Fruit fly (Drosophila melanogaster) whole organism, embryonic: ENCODE results near the gene CG15803.
A peak's percentile ranks its signal among the peaks of the same experiment; 100 is the strongest.

Source experiments
- Atf3 ChIP-seq: fragments of 200-800 bp; sonication (Bioruptor generic); optimal IDR thresholded peaks from 3 replicates; lab custom pipeline; 2016; ENCODE audit warnings: missing biosample characterization, missing genetic modification characterization
- CG11504 ChIP-seq: fragments of 200-800 bp; sonication (Bioruptor generic); optimal IDR thresholded peaks from 3 replicates; lab custom pipeline; 2019; ENCODE audit warnings: missing biosample characterization, mild to moderate bottlenecking, missing genetic modification characterization, moderate library complexity
- CG1233 ChIP-seq: fragments of 200-800 bp; sonication (Bioruptor generic); optimal IDR thresholded peaks from 4 replicates; lab custom pipeline; 2018; ENCODE audit warnings: missing biosample characterization, mild to moderate bottlenecking, missing genetic modification characterization
- CG12391 ChIP-seq: fragments of 200-800 bp; sonication (Bioruptor generic); optimal IDR thresholded peaks from 3 replicates; lab custom pipeline; 2018; ENCODE audit warnings: missing biosample characterization, mild to moderate bottlenecking, missing genetic modification characterization, moderate library complexity
- CG14667 ChIP-seq: fragments of 200-800 bp; sonication (Bioruptor generic); IDR thresholded peaks from 2 replicates; pipeline ENCODE4 v1.3.6; 2022; ENCODE audit warnings: missing biosample characterization, missing genetic modification characterization
- CG14710 ChIP-seq: fragments of 200-800 bp; sonication (Bioruptor generic); optimal IDR thresholded peaks from 3 replicates; lab custom pipeline; 2019; ENCODE audit warnings: missing biosample characterization, mild to moderate bottlenecking, missing genetic modification characterization, moderate library complexity
- CG16815 ChIP-seq: fragments of 200-800 bp; sonication (Bioruptor generic); optimal IDR thresholded peaks from 3 replicates; lab custom pipeline; 2017; ENCODE audit warnings: missing biosample characterization, mild to moderate bottlenecking, missing genetic modification characterization
- CG17186 ChIP-seq: fragments of 200-800 bp; sonication (Bioruptor generic); optimal IDR thresholded peaks from 3 replicates; lab custom pipeline; 2017; ENCODE audit warnings: missing biosample characterization, missing genetic modification reagents, missing genetic modification characterization
- CG2712 ChIP-seq: fragments of 200-800 bp; optimal IDR thresholded peaks from 3 replicates; lab custom pipeline; 2019; ENCODE audit warnings: missing biosample characterization, mild to moderate bottlenecking, missing genetic modification characterization, moderate library complexity
- CG30020 ChIP-seq: fragments of 200-800 bp; optimal IDR thresholded peaks from 2 replicates; lab custom pipeline; 2019; ENCODE audit warnings: missing biosample characterization, mild to moderate bottlenecking, missing genetic modification characterization, moderate library complexity
- CG33213 ChIP-seq: fragments of 200-800 bp; sonication (Bioruptor generic); optimal IDR thresholded peaks from 3 replicates; lab custom pipeline; 2016; ENCODE audit warnings: missing biosample characterization, missing genetic modification characterization
- CG4707 ChIP-seq: fragments of 200-800 bp; sonication (Bioruptor generic); optimal IDR thresholded peaks from 2 replicates; lab custom pipeline; 2018; ENCODE audit warnings: missing biosample characterization, mild to moderate bottlenecking, missing genetic modification characterization, moderate library complexity
- CG4730 ChIP-seq: fragments of 200-800 bp; sonication (Bioruptor generic); IDR thresholded peaks from 2 replicates; pipeline ENCODE4 v1.3.6; 2022; ENCODE audit warnings: missing biosample characterization, missing genetic modification characterization
- CG6175 ChIP-seq: fragments of 200-800 bp; sonication (Bioruptor generic); IDR thresholded peaks from 3 replicates; pipeline ENCODE4 v1.3.6; 2022; ENCODE audit warnings: missing biosample characterization, missing genetic modification characterization
- CG6765 ChIP-seq: fragments of 200-800 bp; sonication (Bioruptor generic); optimal IDR thresholded peaks from 3 replicates; lab custom pipeline; 2017; ENCODE audit warnings: missing biosample characterization, mild to moderate bottlenecking, missing genetic modification characterization
- CG7271 ChIP-seq: fragments of 200-800 bp; sonication (Bioruptor generic); optimal IDR thresholded peaks from 2 replicates; lab custom pipeline; 2018; ENCODE audit warnings: missing biosample characterization, mild to moderate bottlenecking, missing genetic modification characterization, moderate library complexity
- CG7372 ChIP-seq: fragments of 200-800 bp; sonication (Bioruptor generic); IDR thresholded peaks from 2 replicates; pipeline ENCODE4 v1.3.6; 2022; ENCODE audit warnings: missing biosample characterization, missing genetic modification characterization
- CG8478 ChIP-seq: fragments of >200 bp; optimal IDR thresholded peaks from 2 replicates; lab custom pipeline; 2018
- Dad ChIP-seq: fragments of 200-800 bp; sonication (Bioruptor generic); optimal IDR thresholded peaks from 3 replicates; lab custom pipeline; 2016; ENCODE audit warnings: missing biosample characterization, missing genetic modification characterization
- Dp ChIP-seq: fragments of 200-800 bp; sonication (Bioruptor generic); optimal IDR thresholded peaks from 2 replicates; lab custom pipeline; 2018; ENCODE audit warnings: missing biosample characterization, mild to moderate bottlenecking, missing genetic modification characterization, moderate library complexity
- Fer1 ChIP-seq: fragments of 200-800 bp; sonication (Bioruptor generic); optimal IDR thresholded peaks from 2 replicates; lab custom pipeline; 2017; ENCODE audit warnings: missing biosample characterization, mild to moderate bottlenecking, missing genetic modification characterization
- HLH3B ChIP-seq: fragments of 200-800 bp; sonication (Bioruptor generic); IDR thresholded peaks from 2 replicates; pipeline ENCODE4 v1.3.6; 2022; ENCODE audit warnings: missing biosample characterization, missing genetic modification characterization
- HLHmδ ChIP-seq: fragments of 200-800 bp; sonication (Bioruptor generic); optimal IDR thresholded peaks from 2 replicates; lab custom pipeline; 2018; ENCODE audit warnings: missing biosample characterization, mild to moderate bottlenecking, missing genetic modification characterization, moderate library complexity
- Hr51 ChIP-seq, 2 experiments: fragments of 200-800 bp; sonication (Bioruptor generic); optimal IDR thresholded peaks; 2 replicates in 1 of 2; 3 replicates in 1 of 2; lab custom pipeline; 2016 to 2018; ENCODE audit warnings: missing biosample characterization in 2 of 2, missing genetic modification characterization in 2 of 2, mild to moderate bottlenecking in 1 of 2, moderate library complexity in 1 of 2
- NFAT ChIP-seq: fragments of 200-800 bp; sonication (Bioruptor generic); IDR thresholded peaks from 2 replicates; pipeline ENCODE4 v1.3.6; 2022; ENCODE audit warnings: missing biosample characterization, missing genetic modification characterization
- Ssrp ChIP-seq: fragments of 200-800 bp; sonication (Bioruptor generic); optimal IDR thresholded peaks from 2 replicates; lab custom pipeline; 2018; ENCODE audit warnings: missing biosample characterization, mild to moderate bottlenecking, missing genetic modification characterization, moderate library complexity
- TFAM ChIP-seq: fragments of 200-800 bp; sonication (Bioruptor generic); optimal IDR thresholded peaks from 2 replicates; lab custom pipeline; 2017; ENCODE audit warnings: missing biosample characterization, missing genetic modification characterization, inconsistent platforms
- Taf1 ChIP-seq: fragments of 200-800 bp; sonication (Bioruptor generic); IDR thresholded peaks from 2 replicates; pipeline ENCODE4 v1.3.6; 2022; ENCODE audit warnings: missing biosample characterization, missing genetic modification characterization
- ato ChIP-seq: fragments of 200-800 bp; sonication (Bioruptor generic); IDR thresholded peaks from 2 replicates; pipeline ENCODE4 v1.3.6; 2022; ENCODE audit warnings: missing biosample characterization, missing genetic modification characterization; ENCODE audit not compliant: partially characterized antibody
- disco-r ChIP-seq: fragments of 200-800 bp; sonication (Bioruptor generic); optimal IDR thresholded peaks from 2 replicates; lab custom pipeline; 2016; ENCODE audit warnings: missing biosample characterization, missing genetic modification characterization
- dmrt99B ChIP-seq: fragments of 200-800 bp; sonication (Bioruptor generic); optimal IDR thresholded peaks from 2 replicates; lab custom pipeline; 2018; ENCODE audit warnings: missing biosample characterization, mild to moderate bottlenecking, missing genetic modification characterization, moderate library complexity
- dysf ChIP-seq: fragments of 200-800 bp; sonication (Bioruptor generic); IDR thresholded peaks from 3 replicates; pipeline ENCODE4 v1.3.6; 2022; ENCODE audit warnings: missing biosample characterization, missing genetic modification characterization
- ems ChIP-seq: fragments of 200-800 bp; sonication (Bioruptor generic); optimal IDR thresholded peaks from 3 replicates; lab custom pipeline; 2016; ENCODE audit warnings: missing biosample characterization, missing genetic modification characterization
- grau ChIP-seq: fragments of 200-800 bp; optimal IDR thresholded peaks from 3 replicates; lab custom pipeline; 2019; ENCODE audit warnings: missing biosample characterization, mild to moderate bottlenecking, missing genetic modification characterization, moderate library complexity
- h ChIP-seq: fragments of >200 bp; optimal IDR thresholded peaks from 2 replicates; lab custom pipeline; 2017
- hb ChIP-seq: fragments of 200-800 bp; sonication (Bioruptor generic); IDR thresholded peaks from 3 replicates; pipeline ENCODE4 v1.3.6; 2022; ENCODE audit warnings: missing biosample characterization, missing genetic modification characterization; ENCODE audit not compliant: partially characterized antibody
- her ChIP-seq: fragments of 200-800 bp; sonication (Bioruptor generic); optimal IDR thresholded peaks from 2 replicates; lab custom pipeline; 2016; ENCODE audit warnings: missing biosample characterization, missing genetic modification characterization
- insv ChIP-seq, 2 experiments: fragments of 200-800 bp; sonication (Bioruptor generic); optimal IDR thresholded peaks; 3 replicates each; lab custom pipeline; 2016 to 2018; ENCODE audit warnings: missing biosample characterization in 2 of 2, missing genetic modification characterization in 2 of 2
- peb ChIP-seq: fragments of 200-800 bp; sonication (Bioruptor generic); IDR thresholded peaks from 2 replicates; pipeline ENCODE4 v1.3.6; 2022; ENCODE audit warnings: missing biosample characterization, missing genetic modification characterization
- repo ChIP-seq: fragments of 200-800 bp; sonication (Bioruptor generic); optimal IDR thresholded peaks from 2 replicates; lab custom pipeline; 2016; ENCODE audit warnings: missing biosample characterization, missing genetic modification characterization
- row ChIP-seq: fragments of 200-800 bp; sonication (Bioruptor generic); IDR thresholded peaks from 3 replicates; pipeline ENCODE4 v1.3.6; 2022; ENCODE audit warnings: missing biosample characterization, missing genetic modification characterization
- run ChIP-seq: fragments of 200-800 bp; sonication (Bioruptor generic); optimal IDR thresholded peaks from 3 replicates; lab custom pipeline; 2018; ENCODE audit warnings: missing biosample characterization, mild to moderate bottlenecking, missing genetic modification characterization
- sob ChIP-seq: fragments of 200-800 bp; sonication (Bioruptor generic); IDR thresholded peaks from 2 replicates; pipeline ENCODE4 v1.3.6; 2022; ENCODE audit warnings: missing biosample characterization, missing genetic modification characterization
- tin ChIP-seq: fragments of 200-800 bp; sonication (Bioruptor generic); optimal IDR thresholded peaks from 3 replicates; lab custom pipeline; 2016; ENCODE audit warnings: missing biosample characterization, missing genetic modification characterization
- tna ChIP-seq: fragments of 200-800 bp; sonication (Bioruptor generic); IDR thresholded peaks from 2 replicates; pipeline ENCODE4 v1.3.6; 2022; ENCODE audit warnings: missing biosample characterization, missing genetic modification characterization; ENCODE audit not compliant: partially characterized antibody
- twi ChIP-seq: fragments of 200-800 bp; optimal IDR thresholded peaks from 2 replicates; lab custom pipeline; 2019; ENCODE audit warnings: missing biosample characterization, mild to moderate bottlenecking, missing genetic modification characterization, moderate library complexity
- vvl ChIP-seq: fragments of 200-800 bp; sonication (Bioruptor generic); IDR thresholded peaks from 2 replicates; pipeline ENCODE4 v1.3.6; 2022; ENCODE audit warnings: missing biosample characterization, missing genetic modification characterization
- wek ChIP-seq: fragments of 200-800 bp; sonication (Bioruptor generic); optimal IDR thresholded peaks from 3 replicates; lab custom pipeline; 2018; ENCODE audit warnings: missing biosample characterization, mild to moderate bottlenecking, missing genetic modification characterization, moderate library complexity
- zen ChIP-seq: fragments of 200-800 bp; sonication (Bioruptor generic); optimal IDR thresholded peaks from 3 replicates; lab custom pipeline; 2018; ENCODE audit warnings: missing biosample characterization, mild to moderate bottlenecking, missing genetic modification characterization, moderate library complexity

CG15803 gene

DNA sequence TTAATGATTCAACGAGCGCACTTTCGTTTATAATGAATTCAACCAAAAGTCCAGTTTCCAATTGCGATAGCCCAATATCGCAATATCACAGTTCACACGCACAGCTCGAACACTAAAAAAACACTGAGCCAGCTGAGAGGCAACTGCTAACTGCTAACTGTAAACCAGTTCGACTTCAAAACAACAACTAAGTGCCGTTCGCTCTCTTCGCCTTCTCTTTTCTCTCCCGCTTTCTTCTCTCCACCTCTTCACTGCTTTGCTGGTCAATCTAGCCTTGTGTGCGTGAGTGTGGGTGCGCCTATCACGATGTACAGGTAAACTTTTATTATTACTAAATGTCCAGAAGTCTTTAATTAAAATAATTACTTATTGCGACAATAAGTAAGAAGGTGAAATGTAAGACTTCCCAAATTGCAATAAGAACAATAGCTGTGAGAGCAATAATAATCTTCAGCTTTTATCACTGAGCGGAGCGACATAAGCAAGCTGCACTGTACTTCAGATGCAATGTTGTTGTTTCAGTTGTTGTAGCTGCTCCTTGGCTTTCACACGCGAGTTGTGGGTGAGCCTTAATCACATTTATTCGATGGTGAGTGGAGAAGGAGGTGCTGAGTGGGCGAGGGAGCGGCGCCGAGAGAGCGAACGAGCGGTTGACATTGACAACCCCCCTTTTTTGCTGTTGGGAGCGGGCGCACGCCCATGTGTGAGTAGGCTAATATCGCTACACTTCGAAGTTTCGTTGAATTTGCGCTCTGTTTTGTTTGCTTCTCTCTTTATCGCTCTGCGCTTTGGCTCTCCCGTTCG is 36.5 kb upstream of the CG15803 start, which contains the start of gene Vti1b (continued):
- TF ChIP-seq h (lab: Kevin White, UChicago) (no peak), CG33213 (GFP tag; lab: Kevin White, UChicago) (peak; percentile 93), vvl (GFP tag; lab: Robert Waterston, UW) (peak; percentile 97), TFAM (GFP tag; lab: Kevin White, UChicago) (peak; percentile 74), NFAT (GFP tag; lab: Robert Waterston, UW) (peak; percentile 85), zen (tag; lab: Kevin White, UChicago) (peak; percentile 89), CG7271 (tag; lab: Kevin White, UChicago) (peak; percentile 70), wek (GFP tag; lab: Kevin White, UChicago) (peak; percentile 60), Dp (GFP tag; lab: Kevin White, UChicago) (no peak), HLH3B (GFP tag; lab: Robert Waterston, UW) (peak; percentile 93), Taf1 (GFP tag; lab: Robert Waterston, UW) (peak; percentile 87), sob (peak; percentile 78), CG4707 (peak; percentile 91), Fer1 (GFP tag; lab: Kevin White, UChicago) (peak; percentile 93), row (GFP tag; lab: Robert Waterston, UW) (peak; percentile 98), ems (GFP tag; lab: Kevin White, UChicago) (peak; percentile 91), CG16815 (GFP tag; lab: Kevin White, UChicago) (peak; percentile 94), dmrt99B (tag; lab: Kevin White, UChicago) (peak; percentile 95), tin (GFP tag; lab: Kevin White, UChicago) (peak; percentile 96), CG14667 (GFP tag; lab: Robert Waterston, UW) (peak; percentile 87), CG30020 (tag; lab: Kevin White, UChicago) (peak; percentile 68), tna (GFP tag; lab: Robert Waterston, UW) (no peak), Atf3 (GFP tag; lab: Kevin White, UChicago) (peak; percentile 94), Dad (GFP tag; lab: Kevin White, UChicago) (peak; percentile 94), disco-r (GFP tag; lab: Kevin White, UChicago) (peak; percentile 84), CG6765 (GFP tag; lab: Kevin White, UChicago) (peak; percentile 83), CG7372 (GFP tag; lab: Robert Waterston, UW) (peak; percentile 83), twi (peak; percentile 83), run (tag; lab: Kevin White, UChicago) (peak; percentile 77), CG12391 (tag; lab: Kevin White, UChicago) (peak; percentile 96), HLHmδ (GFP tag; lab: Kevin White, UChicago) (peak; percentile 62), CG17186 (GFP tag; lab: Kevin White, UChicago) (peak; percentile 75), grau (tag; lab: Kevin White, UChicago) (peak; percentile 100), hb (no peak), Ssrp (tag; lab: Kevin White, UChicago) (peak; percentile 94), CG2712 (peak; percentile 97), CG6175 (peak; percentile 80; the same call in 2 of the 3 replicates), peb (GFP tag; lab: Robert Waterston, UW) (peak; percentile 92), Hr51 (GFP tag; optimal IDR thresholded peaks at IDR 0.05; lab: Kevin White, UChicago) (peak; percentile 92 to 95), ato (GFP tag; lab: Robert Waterston, UW) (no peak), dysf (GFP tag; lab: Robert Waterston, UW) (peak; percentile 93), CG11504 (tag; lab: Kevin White, UChicago) (peak; percentile 95), CG8478 (lab: Kevin White, UChicago) (no peak), CG14710 (tag; lab: Kevin White, UChicago) (peak; percentile 93), insv (GFP tag; optimal IDR thresholded peaks at IDR 0.05; lab: Kevin White, UChicago) (peak in 1 of 2 experiments; percentile 47), her (GFP tag; lab: Kevin White, UChicago) (peak; percentile 85), CG1233 (GFP tag; lab: Kevin White, UChicago) (peak; percentile 91), repo (peak; percentile 75), CG4730 (GFP tag; lab: Robert Waterston, UW) (peak; percentile 92)
